Worm (Caenorhabditis elegans): ENCODE data around the gene F08H9.2.

DNA sequence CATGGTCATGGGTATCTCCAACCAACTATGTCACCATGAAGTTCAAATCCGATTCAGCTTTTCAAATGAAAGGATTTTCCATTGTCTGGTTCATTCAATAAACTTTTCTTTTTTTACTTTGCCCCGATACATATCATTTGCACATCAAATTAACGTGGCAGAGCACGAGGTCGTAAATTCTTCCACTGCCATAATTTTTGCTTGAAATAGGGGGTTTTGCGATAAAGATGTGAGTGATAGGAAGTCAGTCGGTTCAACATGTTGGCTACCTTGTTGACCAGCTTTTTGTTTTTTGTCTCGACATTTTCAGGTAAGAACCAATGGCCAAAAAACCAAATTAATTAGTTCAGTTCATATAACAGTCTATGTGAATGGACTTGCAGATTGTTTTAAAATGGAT, 16.2 kb downstream of the F08H9.2 start, which contains the start of gene clec-54:
- TF ChIP-seq ces-1 (GFP tag; optimal IDR thresholded peaks at IDR 0.05), result no peak
- no peak for TF ChIP-seq nhr-10 (tag; optimal IDR thresholded peaks at IDR 0.05)
- TF ChIP-seq nhr-237 (tag; optimal IDR thresholded peaks at IDR 0.05), result no peak
